Worm (Caenorhabditis elegans): ENCODE results near the gene Y14H12B.2.

The Y14H12B.2 gene

DNA sequence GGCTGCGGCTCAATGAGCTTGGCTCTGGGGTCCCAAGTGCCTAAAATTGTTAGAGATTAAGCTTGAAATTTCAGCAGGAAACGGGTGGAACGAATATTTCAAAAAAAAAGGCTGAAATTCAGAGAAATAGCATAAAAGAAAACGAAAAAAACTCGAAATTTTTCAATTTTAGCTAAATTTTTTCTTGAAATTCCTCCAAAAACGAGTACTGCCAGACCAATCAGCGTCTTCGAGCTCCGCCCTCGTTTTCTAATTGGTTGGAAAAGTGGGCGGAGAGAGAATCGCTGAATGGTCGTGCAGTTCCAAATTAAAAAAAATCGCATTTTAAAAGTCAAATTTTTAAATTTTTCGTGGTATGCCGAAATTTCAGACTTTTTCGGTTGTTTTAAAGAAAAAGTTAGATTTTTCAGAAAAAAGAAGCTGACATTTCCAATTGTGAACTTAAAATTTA lies 5.6 kb downstream of the Y14H12B.2 start, which contains the start of gene plpp-1.1:
Gene plpp-1.1 (minus strand): TSS at position 51 of the 451 bp plus-strand sequence.
- TF ChIP-seq aha-1 (tag) (peak; percentile 12), unc-39 (tag; optimal IDR thresholded peaks at IDR 0.05) (no peak)

DNA sequence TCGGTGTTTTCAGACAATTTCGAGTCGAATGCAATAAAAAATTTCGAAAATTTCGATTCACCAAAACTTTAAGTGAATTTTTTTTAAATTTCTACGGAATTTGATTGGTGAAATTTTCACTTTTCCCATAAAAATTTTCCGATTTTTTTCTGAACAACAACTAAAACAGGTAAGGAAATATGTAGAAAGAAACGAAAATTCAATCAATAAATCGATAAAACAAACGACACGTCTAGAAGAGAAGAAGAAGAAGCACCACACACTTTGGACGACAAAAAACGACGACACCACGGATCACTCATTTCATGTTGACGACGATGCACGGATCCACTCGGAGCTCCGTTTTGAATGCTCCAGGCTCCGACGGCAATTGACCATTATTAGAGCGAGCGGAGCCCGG lies 10.8 kb downstream of the Y14H12B.2 start:
- TF ChIP-seq ceh-28 (tag; optimal IDR thresholded peaks at IDR 0.05) (peak; percentile 80), zag-1 (tag; optimal IDR thresholded peaks at IDR 0.05) (no peak), mes-2 (tag; optimal IDR thresholded peaks at IDR 0.05; ENCODE audit: poor library complexity, severe bottlenecking) (no peak)

ce11 chrII:3920611-3921010 lies 12.9 kb downstream of the Y14H12B.2 start:
- TF ChIP-seq set-16 (GFP tag; IDR thresholded peaks at IDR 0.05) (peak; percentile 61; the same call in 1 of the 2 replicates), zag-1 (tag; optimal IDR thresholded peaks at IDR 0.05) (no peak), pqm-1 (tag; optimal IDR thresholded peaks at IDR 0.05) (no peak)

DNA sequence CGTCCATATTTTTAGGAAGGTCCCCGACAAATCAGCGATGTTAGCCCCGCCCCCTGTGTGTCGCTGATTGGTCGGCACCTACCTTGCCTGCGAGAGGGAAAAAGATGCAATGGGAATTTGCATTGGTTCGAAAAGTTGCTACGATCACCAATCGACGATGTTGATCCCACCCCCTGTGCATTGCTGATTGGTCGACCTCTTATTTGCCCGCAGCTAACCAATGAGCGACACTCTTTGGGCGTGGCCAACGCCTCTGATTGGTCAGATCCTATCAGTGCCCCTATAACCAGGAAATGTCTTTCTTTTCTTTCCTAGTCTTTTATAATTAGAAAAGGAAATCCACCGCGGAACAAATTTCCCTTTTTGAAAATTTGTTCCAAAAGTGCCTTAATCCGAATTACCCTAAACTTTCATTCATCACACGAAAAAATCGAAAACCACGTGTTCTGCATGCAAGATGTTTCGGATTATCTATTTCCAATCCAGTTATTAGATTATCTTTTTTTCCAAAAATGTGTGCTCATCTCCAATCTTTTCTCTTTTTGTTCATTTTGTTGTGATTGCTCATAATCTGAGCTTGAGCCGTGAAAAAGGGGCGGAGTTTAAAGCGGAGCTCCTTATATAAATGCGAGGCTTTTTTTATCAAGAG lies 15.4 kb downstream of the Y14H12B.2 start:
- TF ChIP-seq mep-1 (tag; optimal IDR thresholded peaks at IDR 0.05) (no peak), duxl-1 (tag; optimal IDR thresholded peaks at IDR 0.05; ENCODE audit: poor library complexity) (no peak), F44E2.7 (GFP tag; IDR thresholded peaks at IDR 0.05) (no peak), nhr-41 (GFP tag; IDR thresholded peaks at IDR 0.05) (no peak), ces-1 (GFP tag; optimal IDR thresholded peaks at IDR 0.05) (no peak), F26F4.8 (GFP tag; conservative IDR thresholded peaks at IDR 0.05) (no peak), lim-7 (GFP tag; IDR thresholded peaks at IDR 0.05) (no peak), mes-2 (tag; optimal IDR thresholded peaks at IDR 0.05; ENCODE audit: poor library complexity, severe bottlenecking) (no peak), arid-1 (GFP tag; conservative IDR thresholded peaks at IDR 0.05) (no peak), nhr-237 (tag; optimal IDR thresholded peaks at IDR 0.05) (no peak), mdl-1 (tag; optimal IDR thresholded peaks at IDR 0.05) (no peak), dmd-6 (GFP tag; IDR thresholded peaks at IDR 0.05) (no peak), vab-7 (GFP tag; IDR thresholded peaks at IDR 0.05) (no peak), dmd-8 (GFP tag; IDR thresholded peaks at IDR 0.05) (no peak), jun-1 (tag; optimal IDR thresholded peaks at IDR 0.05) (no peak), unc-39 (tag; optimal IDR thresholded peaks at IDR 0.05) (no peak), unc-62 (GFP tag; optimal IDR thresholded peaks at IDR 0.05 in 1 of 2) (peak in 1 of 2 experiments; percentile 6), unc-62 (tag; optimal IDR thresholded peaks at IDR 0.05) (no peak), egl-27 (tag; optimal IDR thresholded peaks at IDR 0.05) (no peak), spr-1 (tag; optimal IDR thresholded peaks at IDR 0.05) (no peak), aha-1 (tag) (peak; percentile 66), Y48G9A.11 (GFP tag; IDR thresholded peaks at IDR 0.05) (no peak), tra-1 (GFP tag; IDR thresholded peaks at IDR 0.05) (0 out of 2 replicates have a peak, but pooled peaks have one; percentile 7)

ce11 chrII:3913673-3914072 lies 19.9 kb downstream of the Y14H12B.2 start:
- no peak for TF ChIP-seq ceh-82 (tag; optimal IDR thresholded peaks at IDR 0.05)
- peak; percentile 79 for TF ChIP-seq ceh-28 (tag; optimal IDR thresholded peaks at IDR 0.05)

- TF ChIP-seq ZK546.5 (tag; optimal IDR thresholded peaks at IDR 0.05) (no peak), ztf-11 (tag; optimal IDR thresholded peaks at IDR 0.05) (no peak), lin-15B (tag; optimal IDR thresholded peaks at IDR 0.05) (no peak)
Observed at ce11 chrII:3911716-3912115, 21.8 kb downstream of the Y14H12B.2 start, which contains the start of gene F53C3.1. TSS of gene F53C3.1 (plus strand) at chrII:3912016.
